Fruit fly (Drosophila melanogaster) whole organism, embryonic: Measurements from ENCODE around the gene Rab9Fb.
A peak's percentile ranks its signal among the peaks of the same experiment; 100 is the strongest.

Source experiments
- ATbp ChIP-seq: fragments of 200-800 bp; sonication (Bioruptor generic); optimal IDR thresholded peaks from 2 replicates; lab custom pipeline; 2017; ENCODE audit warnings: missing biosample characterization, mild to moderate bottlenecking, missing genetic modification characterization, missing genetic modification reagents
- Atf-2 ChIP-seq: fragments of 200-800 bp; sonication (Bioruptor generic); optimal IDR thresholded peaks from 2 replicates; lab custom pipeline; 2016; ENCODE audit warnings: missing biosample characterization, missing genetic modification characterization
- Atf6 ChIP-seq: fragments of 200-800 bp; sonication (Bioruptor generic); IDR thresholded peaks from 2 replicates; pipeline ENCODE4 v1.3.6; 2022; ENCODE audit warnings: missing biosample characterization, missing genetic modification characterization
- Blimp-1 ChIP-seq: fragments of 200-800 bp; sonication (Bioruptor generic); optimal IDR thresholded peaks from 3 replicates; lab custom pipeline; 2018; ENCODE audit warnings: missing biosample characterization, missing genetic modification characterization, mild to moderate bottlenecking, moderate library complexity, missing genetic modification reagents
- CG10147 ChIP-seq: fragments of 200-800 bp; sonication (Bioruptor generic); optimal IDR thresholded peaks from 2 replicates; lab custom pipeline; 2019; ENCODE audit warnings: missing biosample characterization, mild to moderate bottlenecking, missing genetic modification characterization, moderate library complexity
- CG11398 ChIP-seq: fragments of 200-800 bp; sonication (Bioruptor generic); optimal IDR thresholded peaks from 2 replicates; lab custom pipeline; 2016; ENCODE audit warnings: missing biosample characterization, missing genetic modification characterization
- CG12391 ChIP-seq: fragments of 200-800 bp; sonication (Bioruptor generic); optimal IDR thresholded peaks from 3 replicates; lab custom pipeline; 2018; ENCODE audit warnings: missing biosample characterization, mild to moderate bottlenecking, missing genetic modification characterization, moderate library complexity
- CG12744 ChIP-seq: fragments of 200-800 bp; sonication (Bioruptor generic); optimal IDR thresholded peaks from 2 replicates; lab custom pipeline; 2016; ENCODE audit warnings: missing biosample characterization, missing genetic modification characterization
- CG12769 ChIP-seq: fragments of 200-800 bp; sonication (Bioruptor generic); optimal IDR thresholded peaks from 2 replicates; lab custom pipeline; 2019; ENCODE audit warnings: missing biosample characterization, mild to moderate bottlenecking, missing genetic modification characterization, moderate library complexity
- CG1832 ChIP-seq: fragments of 200-800 bp; sonication (Bioruptor generic); optimal IDR thresholded peaks from 2 replicates; lab custom pipeline; 2017; ENCODE audit warnings: missing biosample characterization, mild to moderate bottlenecking, missing genetic modification characterization, inconsistent platforms
- CG31441 ChIP-seq: fragments of 200-800 bp; sonication (Bioruptor generic); IDR thresholded peaks from 2 replicates; pipeline ENCODE4 v1.3.6; 2022; ENCODE audit warnings: missing biosample characterization, missing genetic modification characterization
- CG43689 ChIP-seq: fragments of 200-800 bp; sonication (Bioruptor generic); IDR thresholded peaks from 2 replicates; pipeline ENCODE4 v1.3.6; 2022; ENCODE audit warnings: missing biosample characterization, missing genetic modification characterization
- CG4617 ChIP-seq: fragments of 200-800 bp; sonication (Bioruptor generic); optimal IDR thresholded peaks from 3 replicates; lab custom pipeline; 2016; ENCODE audit warnings: missing biosample characterization, missing genetic modification characterization, borderline replicate concordance
- CG4730 ChIP-seq: fragments of 200-800 bp; sonication (Bioruptor generic); IDR thresholded peaks from 2 replicates; pipeline ENCODE4 v1.3.6; 2022; ENCODE audit warnings: missing biosample characterization, missing genetic modification characterization
- CG5180 ChIP-seq: fragments of 200-800 bp; sonication (Bioruptor generic); optimal IDR thresholded peaks from 3 replicates; lab custom pipeline; 2017; ENCODE audit warnings: missing biosample characterization, missing genetic modification characterization, mild to moderate bottlenecking, moderate library complexity, missing genetic modification reagents
- CG7556 ChIP-seq: fragments of 200-800 bp; sonication (Bioruptor generic); optimal IDR thresholded peaks from 2 replicates; lab custom pipeline; 2017; ENCODE audit warnings: missing biosample characterization, mild to moderate bottlenecking, missing genetic modification characterization
- CG7745 ChIP-seq: fragments of 200-800 bp; sonication (Bioruptor generic); optimal IDR thresholded peaks from 2 replicates; lab custom pipeline; 2018; ENCODE audit warnings: missing biosample characterization, mild to moderate bottlenecking, missing genetic modification characterization, moderate library complexity
- CG7786 ChIP-seq: fragments of 200-800 bp; sonication (Bioruptor generic); optimal IDR thresholded peaks from 2 replicates; lab custom pipeline; 2016; ENCODE audit warnings: missing biosample characterization, missing genetic modification characterization
- CG9727 ChIP-seq: fragments of 200-800 bp; sonication (Bioruptor generic); optimal IDR thresholded peaks from 3 replicates; lab custom pipeline; 2017; ENCODE audit warnings: missing biosample characterization, mild to moderate bottlenecking, missing genetic modification characterization
- CkIIα-i1 ChIP-seq: fragments of 200-800 bp; sonication (Bioruptor generic); IDR thresholded peaks from 2 replicates; pipeline ENCODE4 v1.3.6; 2022; ENCODE audit warnings: missing biosample characterization, missing genetic modification characterization
- Dfd ChIP-seq, 2 experiments: fragments of >200 bp; optimal IDR thresholded peaks; 2 replicates each; lab custom pipeline; 2017; ENCODE audit warnings: missing biosample characterization in 2 of 2, missing genetic modification characterization in 2 of 2
- Dp ChIP-seq: fragments of 200-800 bp; sonication (Bioruptor generic); optimal IDR thresholded peaks from 2 replicates; lab custom pipeline; 2018; ENCODE audit warnings: missing biosample characterization, mild to moderate bottlenecking, missing genetic modification characterization, moderate library complexity
- E2f2 ChIP-seq: fragments of 200-800 bp; sonication (Bioruptor generic); IDR thresholded peaks from 2 replicates; pipeline ENCODE4 v1.3.6; 2022; ENCODE audit warnings: missing biosample characterization, missing genetic modification characterization
- HLH3B ChIP-seq: fragments of 200-800 bp; sonication (Bioruptor generic); IDR thresholded peaks from 2 replicates; pipeline ENCODE4 v1.3.6; 2022; ENCODE audit warnings: missing biosample characterization, missing genetic modification characterization
- HmgD ChIP-seq: fragments of 200-800 bp; sonication (Bioruptor generic); optimal IDR thresholded peaks from 3 replicates; lab custom pipeline; 2016; ENCODE audit warnings: missing biosample characterization, missing genetic modification characterization
- Lpt ChIP-seq: fragments of >200 bp; optimal IDR thresholded peaks from 2 replicates; lab custom pipeline; 2018; ENCODE audit warnings: missing biosample characterization, missing genetic modification characterization
- MTF-1 ChIP-seq: fragments of 200-800 bp; sonication (Bioruptor generic); optimal IDR thresholded peaks from 2 replicates; lab custom pipeline; 2018; ENCODE audit warnings: missing biosample characterization, mild to moderate bottlenecking, missing genetic modification characterization, borderline replicate concordance
- Meics ChIP-seq: fragments of 200-800 bp; sonication (Bioruptor generic); optimal IDR thresholded peaks from 2 replicates; lab custom pipeline; 2017; ENCODE audit warnings: missing biosample characterization, mild to moderate bottlenecking, missing genetic modification characterization
- Mes4 ChIP-seq: fragments of 200-800 bp; sonication (Bioruptor generic); optimal IDR thresholded peaks from 2 replicates; lab custom pipeline; 2016; ENCODE audit warnings: missing biosample characterization, missing genetic modification characterization
- NfI ChIP-seq: fragments of 200-800 bp; sonication (Bioruptor generic); optimal IDR thresholded peaks from 3 replicates; lab custom pipeline; 2018; ENCODE audit warnings: missing biosample characterization, mild to moderate bottlenecking, missing genetic modification characterization, moderate library complexity
- Oaz ChIP-seq: fragments of 200-800 bp; sonication (Bioruptor generic); IDR thresholded peaks from 2 replicates; pipeline ENCODE4 v1.3.6; 2022; ENCODE audit warnings: missing biosample characterization, missing genetic modification characterization
- Rfx ChIP-seq: fragments of 200-800 bp; sonication (Bioruptor generic); IDR thresholded peaks from 2 replicates; pipeline ENCODE4 v1.3.6; 2022; ENCODE audit warnings: missing biosample characterization, missing genetic modification characterization
- Stat92E ChIP-seq, 3 experiments: fragments of >200 bp in 2 of 3; fragments of 200-800 bp in 1 of 3; sonication (Bioruptor generic) in 1 of 3; optimal IDR thresholded peaks; 2 replicates each; lab custom pipeline; 2017 to 2019; ENCODE audit warnings: missing biosample characterization in 3 of 3, missing genetic modification characterization in 3 of 3, mild to moderate bottlenecking in 1 of 3, moderate library complexity in 1 of 3
- Taf1 ChIP-seq: fragments of 200-800 bp; sonication (Bioruptor generic); IDR thresholded peaks from 2 replicates; pipeline ENCODE4 v1.3.6; 2022; ENCODE audit warnings: missing biosample characterization, missing genetic modification characterization
- abd-A ChIP-seq: fragments of 200-800 bp; sonication (Bioruptor generic); optimal IDR thresholded peaks from 3 replicates; lab custom pipeline; 2019; ENCODE audit warnings: missing biosample characterization, mild to moderate bottlenecking, missing genetic modification characterization, moderate library complexity
- br ChIP-seq: fragments of >200 bp; optimal IDR thresholded peaks from 2 replicates; lab custom pipeline; 2017
- cad ChIP-seq: fragments of >200 bp; optimal IDR thresholded peaks from 2 replicates; lab custom pipeline; 2017; ENCODE audit warnings: missing biosample characterization, missing genetic modification characterization
- chm ChIP-seq: fragments of 200-800 bp; sonication (Bioruptor generic); IDR thresholded peaks from 2 replicates; pipeline ENCODE4 v1.3.6; 2022; ENCODE audit warnings: missing biosample characterization, missing genetic modification characterization
- ci ChIP-seq: fragments of 200-800 bp; sonication (Bioruptor generic); IDR thresholded peaks from 3 replicates; pipeline ENCODE4 v1.3.6; 2022; ENCODE audit warnings: missing biosample characterization, missing genetic modification characterization
- disco-r ChIP-seq: fragments of 200-800 bp; sonication (Bioruptor generic); optimal IDR thresholded peaks from 2 replicates; lab custom pipeline; 2016; ENCODE audit warnings: missing biosample characterization, missing genetic modification characterization
- fu2 ChIP-seq: fragments of 200-800 bp; sonication (Bioruptor generic); optimal IDR thresholded peaks from 2 replicates; lab custom pipeline; 2016; ENCODE audit warnings: missing biosample characterization, missing genetic modification characterization
- gcm2 ChIP-seq: fragments of 200-800 bp; sonication (Bioruptor generic); optimal IDR thresholded peaks from 2 replicates; lab custom pipeline; 2016; ENCODE audit warnings: missing biosample characterization, missing genetic modification characterization
- knrl ChIP-seq: fragments of 200-800 bp; sonication (Bioruptor generic); IDR thresholded peaks from 3 replicates; pipeline ENCODE4 v1.3.6; 2022; ENCODE audit warnings: missing biosample characterization, missing genetic modification characterization; ENCODE audit not compliant: partially characterized antibody
- mirr ChIP-seq: fragments of 200-800 bp; sonication (Bioruptor generic); optimal IDR thresholded peaks from 3 replicates; lab custom pipeline; 2018; ENCODE audit warnings: missing biosample characterization, mild to moderate bottlenecking, missing genetic modification characterization
- otp ChIP-seq: fragments of 200-800 bp; sonication (Bioruptor generic); IDR thresholded peaks from 3 replicates; pipeline ENCODE4, ENCODE4 v1.3.6; 2022; ENCODE audit warnings: missing biosample characterization, missing genetic modification characterization
- sens ChIP-seq: fragments of 200-800 bp; sonication (Bioruptor generic); peaks from one replicate; lab custom pipeline; 2016; ENCODE audit warnings: missing biosample characterization, missing genetic modification characterization
- sima ChIP-seq: fragments of 200-800 bp; sonication (Bioruptor generic); optimal IDR thresholded peaks from 2 replicates; lab custom pipeline; 2016; ENCODE audit warnings: missing biosample characterization, missing genetic modification characterization
- slp2 ChIP-seq: fragments of 200-800 bp; sonication (Bioruptor generic); optimal IDR thresholded peaks from 2 replicates; lab custom pipeline; 2016; ENCODE audit warnings: missing biosample characterization, missing genetic modification characterization
- sob ChIP-seq: fragments of 200-800 bp; sonication (Bioruptor generic); IDR thresholded peaks from 2 replicates; pipeline ENCODE4 v1.3.6; 2022; ENCODE audit warnings: missing biosample characterization, missing genetic modification characterization
- tin ChIP-seq: fragments of 200-800 bp; sonication (Bioruptor generic); optimal IDR thresholded peaks from 3 replicates; lab custom pipeline; 2016; ENCODE audit warnings: missing biosample characterization, missing genetic modification characterization
- tup ChIP-seq: fragments of 200-800 bp; sonication (Bioruptor generic); optimal IDR thresholded peaks from 2 replicates; lab custom pipeline; 2016; ENCODE audit warnings: missing biosample characterization, mild to moderate bottlenecking, missing genetic modification characterization, moderate library complexity
- wor ChIP-seq: fragments of 200-800 bp; sonication (Bioruptor generic); IDR thresholded peaks from 2 replicates; pipeline ENCODE4 v1.3.6; 2022; ENCODE audit warnings: missing biosample characterization, missing genetic modification characterization

Gene Rab9Fb

DNA sequence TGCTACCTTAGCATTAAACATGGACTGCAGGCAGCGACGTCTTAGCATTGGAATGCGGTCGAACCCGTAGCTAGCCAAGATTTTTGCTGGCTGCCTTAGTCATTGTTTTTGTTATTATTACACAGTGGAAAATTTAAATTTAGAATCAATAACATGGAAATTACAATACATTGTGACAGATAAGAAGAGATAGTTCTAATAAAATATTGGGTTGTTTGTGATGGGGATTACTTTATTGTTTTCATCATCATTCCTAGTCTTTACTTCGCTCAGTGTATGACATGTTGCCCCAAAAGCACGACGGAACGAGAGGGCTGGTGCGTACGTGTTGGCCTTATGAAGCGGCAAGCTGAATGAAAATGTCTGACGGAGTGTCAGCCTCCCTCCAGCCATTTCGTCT is 15.7 kb downstream of the Rab9Fb start (continued):
- peak; percentile 71 for TF ChIP-seq Mes4 (GFP tag; lab: Kevin White, UChicago)
- peak; percentile 30 for TF ChIP-seq CG4617 (GFP tag; lab: Kevin White, UChicago)
- TF ChIP-seq Blimp-1 (GFP tag; lab: Kevin White, UChicago): peak; percentile 77
- peak; percentile 82 for TF ChIP-seq CG7556
- TF ChIP-seq NfI (GFP tag; lab: Kevin White, UChicago): peak; percentile 86
- TF ChIP-seq gcm2 (GFP tag; lab: Kevin White, UChicago): peak; percentile 7
- TF ChIP-seq Dp (GFP tag; lab: Kevin White, UChicago): no peak
- TF ChIP-seq CG12744: peak; percentile 64
- peak; percentile 56; the same call in 1 of the 2 replicates for TF ChIP-seq E2f2 (GFP tag; lab: Robert Waterston, UW)
- peak; percentile 63; the same call in 1 of the 2 replicates for TF ChIP-seq chm
- TF ChIP-seq HmgD: no peak
- TF ChIP-seq knrl (GFP tag; lab: Robert Waterston, UW): no peak
- TF ChIP-seq CG12391 (tag; lab: Kevin White, UChicago): peak; percentile 89
- peak; percentile 77 for TF ChIP-seq CG5180 (GFP tag; lab: Kevin White, UChicago)
- TF ChIP-seq sens (GFP tag; lab: Kevin White, UChicago): peak; percentile 96
- peak; percentile 26 for TF ChIP-seq tup (GFP tag; lab: Kevin White, UChicago)
- peak; percentile 68 for TF ChIP-seq CG4730 (GFP tag; lab: Robert Waterston, UW)
- no peak for TF ChIP-seq Dfd (GFP tag; optimal IDR thresholded peaks at IDR 0.05; lab: Kevin White, UChicago)
- no peak for TF ChIP-seq Stat92E (GFP tag; optimal IDR thresholded peaks at IDR 0.05; lab: Kevin White, UChicago)
- TF ChIP-seq CG1832 (GFP tag; lab: Kevin White, UChicago): no peak
- peak; percentile 79 for TF ChIP-seq Oaz (GFP tag; lab: Robert Waterston, UW)
- peak; percentile 66 for TF ChIP-seq mirr
- TF ChIP-seq CG43689 (GFP tag; lab: Robert Waterston, UW): peak; percentile 74
- peak; percentile 86 for TF ChIP-seq sob (GFP tag; lab: Robert Waterston, UW)
- TF ChIP-seq otp (GFP tag; lab: Robert Waterston, UW): peak; percentile 67; the same call in 2 of the 3 replicates
- TF ChIP-seq wor (GFP tag; lab: Robert Waterston, UW): peak; percentile 78
- peak; percentile 63 for TF ChIP-seq abd-A
- TF ChIP-seq slp2: peak; percentile 78
- peak; percentile 88 for TF ChIP-seq Rfx (GFP tag; lab: Robert Waterston, UW)
- TF ChIP-seq CG10147 (GFP tag; lab: Kevin White, UChicago): peak; percentile 81
- peak; percentile 80 for TF ChIP-seq Atf6 (GFP tag; lab: Robert Waterston, UW)
- TF ChIP-seq MTF-1 (GFP tag; lab: Kevin White, UChicago): peak; percentile 62
- peak; percentile 64 for TF ChIP-seq Atf-2 (GFP tag; lab: Kevin White, UChicago)
- peak; percentile 78 for TF ChIP-seq CG9727 (GFP tag; lab: Kevin White, UChicago)
- peak; percentile 74 for TF ChIP-seq CG11398 (GFP tag; lab: Kevin White, UChicago)
- peak; percentile 83 for TF ChIP-seq ATbp (GFP tag; lab: Kevin White, UChicago)
- peak; percentile 15 for TF ChIP-seq sima (GFP tag; lab: Kevin White, UChicago)
- TF ChIP-seq br (lab: Kevin White, UChicago): no peak
- peak; percentile 69 for TF ChIP-seq CG7786 (GFP tag; lab: Kevin White, UChicago)
- TF ChIP-seq Taf1 (GFP tag; lab: Robert Waterston, UW): peak; percentile 68; the same call in 1 of the 2 replicates
- peak; percentile 93 for TF ChIP-seq CG12769
- peak; percentile 88 for TF ChIP-seq CG31441 (GFP tag; lab: Robert Waterston, UW)
- peak; percentile 94 for TF ChIP-seq ci (GFP tag; lab: Robert Waterston, UW)
- peak; percentile 54 for TF ChIP-seq fu2 (GFP tag; lab: Kevin White, UChicago)
- TF ChIP-seq disco-r (GFP tag; lab: Kevin White, UChicago): peak; percentile 51
- no peak for TF ChIP-seq CG7745
- no peak for TF ChIP-seq Lpt (GFP tag; lab: Kevin White, UChicago)
- TF ChIP-seq CkIIα-i1: no peak
- TF ChIP-seq HLH3B: peak; percentile 88
- peak; percentile 82 for TF ChIP-seq Meics (GFP tag; lab: Kevin White, UChicago)
- peak; percentile 79 for TF ChIP-seq tin (GFP tag; lab: Kevin White, UChicago)
- no peak for TF ChIP-seq cad (GFP tag; lab: Kevin White, UChicago)
